Fruit fly (Drosophila melanogaster) whole organism, embryonic: Measurements from ENCODE around the gene Dnaaf4.

Experiments used
- Bgb ChIP-seq: fragments of 200-800 bp; sonication (Bioruptor generic); IDR thresholded peaks from 2 replicates; pipeline ENCODE4 v1.3.6; 2022; ENCODE audit warnings: missing biosample characterization, missing genetic modification characterization; ENCODE audit not compliant: partially characterized antibody
- CG10543 ChIP-seq: fragments of 200-800 bp; sonication (Bioruptor generic); optimal IDR thresholded peaks from 3 replicates; lab custom pipeline; 2017; ENCODE audit warnings: missing biosample characterization, mild to moderate bottlenecking, missing genetic modification characterization, moderate library complexity
- CG10654 ChIP-seq: fragments of 200-800 bp; sonication (Bioruptor generic); optimal IDR thresholded peaks from 2 replicates; lab custom pipeline; 2016; ENCODE audit warnings: missing biosample characterization, missing genetic modification characterization
- CG12659 ChIP-seq: fragments of 200-800 bp; sonication (Bioruptor generic); optimal IDR thresholded peaks from 3 replicates; lab custom pipeline; 2017; ENCODE audit warnings: mild to moderate bottlenecking, missing biosample characterization, missing genetic modification reagents, missing genetic modification characterization
- CG15601 ChIP-seq: fragments of 200-800 bp; sonication (Bioruptor generic); optimal IDR thresholded peaks from 3 replicates; lab custom pipeline; 2019; ENCODE audit warnings: missing biosample characterization, mild to moderate bottlenecking, missing genetic modification characterization, moderate library complexity
- CG17186 ChIP-seq: fragments of 200-800 bp; sonication (Bioruptor generic); optimal IDR thresholded peaks from 3 replicates; lab custom pipeline; 2017; ENCODE audit warnings: missing biosample characterization, missing genetic modification reagents, missing genetic modification characterization
- CG18476 ChIP-seq: fragments of 200-800 bp; sonication (Bioruptor generic); optimal IDR thresholded peaks from 2 replicates; lab custom pipeline; 2016; ENCODE audit warnings: missing biosample characterization, mild to moderate bottlenecking, missing genetic modification characterization
- CG2712 ChIP-seq: fragments of 200-800 bp; optimal IDR thresholded peaks from 3 replicates; lab custom pipeline; 2019; ENCODE audit warnings: missing biosample characterization, mild to moderate bottlenecking, missing genetic modification characterization, moderate library complexity
- CG33557 ChIP-seq: fragments of 200-800 bp; sonication (Bioruptor generic); optimal IDR thresholded peaks from 2 replicates; lab custom pipeline; 2019; ENCODE audit warnings: missing biosample characterization, mild to moderate bottlenecking, missing genetic modification characterization, moderate library complexity
- CG34376 ChIP-seq: fragments of 200-800 bp; sonication (Bioruptor generic); optimal IDR thresholded peaks from 2 replicates; lab custom pipeline; 2018; ENCODE audit warnings: missing biosample characterization, mild to moderate bottlenecking, missing genetic modification characterization
- CG3726 ChIP-seq: fragments of 200-800 bp; sonication (Bioruptor generic); IDR thresholded peaks from 3 replicates; pipeline ENCODE4, ENCODE4 v1.3.6; 2022; ENCODE audit warnings: missing biosample characterization, missing genetic modification characterization
- CG4707 ChIP-seq: fragments of 200-800 bp; sonication (Bioruptor generic); optimal IDR thresholded peaks from 2 replicates; lab custom pipeline; 2018; ENCODE audit warnings: missing biosample characterization, mild to moderate bottlenecking, missing genetic modification characterization, moderate library complexity
- CG5180 ChIP-seq: fragments of 200-800 bp; sonication (Bioruptor generic); optimal IDR thresholded peaks from 3 replicates; lab custom pipeline; 2017; ENCODE audit warnings: missing biosample characterization, missing genetic modification characterization, mild to moderate bottlenecking, moderate library complexity, missing genetic modification reagents
- CG5953 ChIP-seq: fragments of 200-800 bp; sonication (Bioruptor generic); IDR thresholded peaks from 2 replicates; pipeline ENCODE4 v1.3.6; 2022; ENCODE audit warnings: missing biosample characterization, missing genetic modification characterization
- CG6254 ChIP-seq: fragments of 200-800 bp; sonication (Bioruptor generic); optimal IDR thresholded peaks from 3 replicates; lab custom pipeline; 2017; ENCODE audit warnings: mild to moderate bottlenecking, missing biosample characterization, missing genetic modification reagents, missing genetic modification characterization
- CG7963 ChIP-seq: fragments of 200-800 bp; sonication (Bioruptor generic); IDR thresholded peaks from 3 replicates; pipeline ENCODE4 v1.3.6; 2022; ENCODE audit warnings: missing biosample characterization, missing genetic modification characterization; ENCODE audit not compliant: partially characterized antibody
- Doc2 ChIP-seq: fragments of 200-800 bp; sonication (Bioruptor generic); IDR thresholded peaks from 2 replicates; pipeline ENCODE4 v1.3.6; 2022; ENCODE audit warnings: missing biosample characterization, missing genetic modification characterization
- Dp ChIP-seq: fragments of 200-800 bp; sonication (Bioruptor generic); optimal IDR thresholded peaks from 2 replicates; lab custom pipeline; 2018; ENCODE audit warnings: missing biosample characterization, mild to moderate bottlenecking, missing genetic modification characterization, moderate library complexity
- Drgx ChIP-seq: fragments of 200-800 bp; sonication (Bioruptor generic); IDR thresholded peaks from 2 replicates; pipeline ENCODE4 v1.3.6; 2022; ENCODE audit warnings: missing biosample characterization, missing genetic modification characterization
- Ets97D ChIP-seq: fragments of 200-800 bp; sonication (Bioruptor generic); optimal IDR thresholded peaks from 3 replicates; lab custom pipeline; 2016; ENCODE audit warnings: missing biosample characterization, missing genetic modification characterization
- HmgD ChIP-seq: fragments of 200-800 bp; sonication (Bioruptor generic); optimal IDR thresholded peaks from 3 replicates; lab custom pipeline; 2016; ENCODE audit warnings: missing biosample characterization, missing genetic modification characterization
- Hsf ChIP-seq: fragments of 200-800 bp; sonication (Bioruptor generic); optimal IDR thresholded peaks from 3 replicates; lab custom pipeline; 2016; ENCODE audit warnings: missing biosample characterization, missing genetic modification characterization
- MBD-R2 ChIP-seq: fragments of 200-800 bp; sonication (Bioruptor generic); IDR thresholded peaks from 2 replicates; pipeline ENCODE4 v1.3.6; 2022; ENCODE audit warnings: missing biosample characterization, missing genetic modification characterization
- Rfx ChIP-seq: fragments of 200-800 bp; sonication (Bioruptor generic); IDR thresholded peaks from 2 replicates; pipeline ENCODE4 v1.3.6; 2022; ENCODE audit warnings: missing biosample characterization, missing genetic modification characterization
- Scr ChIP-seq: fragments of 200-800 bp; sonication (Bioruptor generic); IDR thresholded peaks from 2 replicates; pipeline ENCODE4 v1.3.6; 2022; ENCODE audit warnings: missing biosample characterization, missing genetic modification characterization; ENCODE audit not compliant: partially characterized antibody
- Side ChIP-seq: fragments of 200-800 bp; sonication (Bioruptor generic); optimal IDR thresholded peaks from 2 replicates; lab custom pipeline; 2016; ENCODE audit warnings: missing biosample characterization, missing genetic modification characterization
- Sry-β ChIP-seq: fragments of 200-800 bp; sonication (Bioruptor generic); optimal IDR thresholded peaks from 2 replicates; lab custom pipeline; 2018; ENCODE audit warnings: missing biosample characterization, mild to moderate bottlenecking, missing genetic modification characterization, moderate library complexity
- al ChIP-seq: fragments of 200-800 bp; sonication (Bioruptor generic); IDR thresholded peaks from 2 replicates; pipeline ENCODE4 v1.3.6; 2022; ENCODE audit warnings: missing biosample characterization, missing genetic modification characterization
- amos ChIP-seq: fragments of 200-800 bp; sonication (Bioruptor generic); IDR thresholded peaks from 2 replicates; pipeline ENCODE4 v1.3.6; 2022; ENCODE audit warnings: missing biosample characterization, missing genetic modification characterization; ENCODE audit not compliant: partially characterized antibody
- croc ChIP-seq: fragments of 200-800 bp; sonication (Bioruptor generic); conservative IDR thresholded peaks from 3 replicates; pipeline ENCODE4 v1.3.6; 2022; ENCODE audit warnings: missing biosample characterization, missing genetic modification characterization
- dati ChIP-seq: fragments of 200-800 bp; sonication (Bioruptor generic); IDR thresholded peaks from 2 replicates; pipeline ENCODE4 v1.3.6; 2022; ENCODE audit warnings: missing biosample characterization, missing genetic modification characterization
- disco-r ChIP-seq: fragments of 200-800 bp; sonication (Bioruptor generic); optimal IDR thresholded peaks from 2 replicates; lab custom pipeline; 2016; ENCODE audit warnings: missing biosample characterization, missing genetic modification characterization
- dmrt11E ChIP-seq: fragments of 200-800 bp; sonication (Bioruptor generic); optimal IDR thresholded peaks from 3 replicates; lab custom pipeline; 2018; ENCODE audit warnings: missing biosample characterization, mild to moderate bottlenecking, missing genetic modification characterization, moderate library complexity
- fd102C ChIP-seq: fragments of 200-800 bp; sonication (Bioruptor generic); optimal IDR thresholded peaks from 2 replicates; lab custom pipeline; 2018; ENCODE audit warnings: missing biosample characterization, mild to moderate bottlenecking, missing genetic modification characterization, moderate library complexity
- ftz-f1 ChIP-seq: fragments of 200-800 bp; sonication (Bioruptor generic); optimal IDR thresholded peaks from 2 replicates; lab custom pipeline; 2016; ENCODE audit warnings: missing biosample characterization, missing genetic modification characterization
- gem ChIP-seq: fragments of 200-800 bp; sonication (Bioruptor generic); optimal IDR thresholded peaks from 2 replicates; lab custom pipeline; 2019; ENCODE audit warnings: missing biosample characterization, mild to moderate bottlenecking, missing genetic modification characterization, moderate library complexity
- gt ChIP-seq: fragments of 200-800 bp; sonication (Bioruptor generic); IDR thresholded peaks from 2 replicates; pipeline ENCODE4 v1.3.6; 2022; ENCODE audit warnings: missing biosample characterization, missing genetic modification characterization
- hbn ChIP-seq: fragments of 200-800 bp; sonication (Bioruptor generic); IDR thresholded peaks from 2 replicates; pipeline ENCODE4 v1.3.6; 2022; ENCODE audit warnings: missing biosample characterization, missing genetic modification characterization; ENCODE audit not compliant: partially characterized antibody
- inv ChIP-seq: fragments of 200-800 bp; sonication (Bioruptor generic); IDR thresholded peaks from 2 replicates; pipeline ENCODE4 v1.3.6; 2022; ENCODE audit warnings: missing biosample characterization, missing genetic modification characterization; ENCODE audit not compliant: partially characterized antibody
- jumu ChIP-seq: fragments of 200-800 bp; sonication (Bioruptor generic); optimal IDR thresholded peaks from 3 replicates; lab custom pipeline; 2016; ENCODE audit warnings: missing biosample characterization, missing genetic modification characterization
- kni ChIP-seq: fragments of 200-800 bp; sonication (Bioruptor generic); optimal IDR thresholded peaks from 3 replicates; lab custom pipeline; 2017; ENCODE audit warnings: mild to moderate bottlenecking, missing biosample characterization, missing genetic modification reagents, missing genetic modification characterization
- lola ChIP-seq, 3 experiments: fragments of >200 bp in 2 of 3; fragments of 200-800 bp in 1 of 3; sonication (Bioruptor generic) in 1 of 3; optimal IDR thresholded peaks; 2 replicates each; lab custom pipeline; 2017 to 2019; ENCODE audit warnings: missing biosample characterization in 3 of 3, missing genetic modification characterization in 3 of 3, mild to moderate bottlenecking in 1 of 3, moderate library complexity in 1 of 3
- mirr ChIP-seq: fragments of 200-800 bp; sonication (Bioruptor generic); optimal IDR thresholded peaks from 3 replicates; lab custom pipeline; 2018; ENCODE audit warnings: missing biosample characterization, mild to moderate bottlenecking, missing genetic modification characterization
- nerfin-1 ChIP-seq: fragments of 200-800 bp; sonication (Bioruptor generic); optimal IDR thresholded peaks from 3 replicates; lab custom pipeline; 2019; ENCODE audit warnings: missing biosample characterization, mild to moderate bottlenecking, missing genetic modification characterization, moderate library complexity
- nom ChIP-seq: fragments of 200-800 bp; sonication (Bioruptor generic); optimal IDR thresholded peaks from 2 replicates; lab custom pipeline; 2017; ENCODE audit warnings: missing biosample characterization, missing genetic modification characterization, mild to moderate bottlenecking, moderate library complexity, missing genetic modification reagents
- scrt ChIP-seq: fragments of 200-800 bp; sonication (Bioruptor generic); optimal IDR thresholded peaks from 2 replicates; lab custom pipeline; 2018; ENCODE audit warnings: missing biosample characterization, mild to moderate bottlenecking, missing genetic modification characterization, moderate library complexity
- shn ChIP-seq: fragments of 200-800 bp; sonication (Bioruptor generic); optimal IDR thresholded peaks from 3 replicates; lab custom pipeline; 2016; ENCODE audit warnings: missing biosample characterization, missing genetic modification characterization
- tgo ChIP-seq: fragments of 200-800 bp; sonication (Bioruptor generic); IDR thresholded peaks from 3 replicates; pipeline ENCODE4 v1.3.6; 2022; ENCODE audit warnings: missing biosample characterization, missing genetic modification characterization
- tll ChIP-seq, 2 experiments: fragments of 200-800 bp in 1 of 2; fragments of >200 bp in 1 of 2; sonication (Bioruptor generic) in 1 of 2; optimal IDR thresholded peaks; 2 replicates each; lab custom pipeline; 2017 to 2019; ENCODE audit warnings: missing biosample characterization in 2 of 2, missing genetic modification characterization in 2 of 2, mild to moderate bottlenecking in 1 of 2, moderate library complexity in 1 of 2

Gene Dnaaf4

DNA sequence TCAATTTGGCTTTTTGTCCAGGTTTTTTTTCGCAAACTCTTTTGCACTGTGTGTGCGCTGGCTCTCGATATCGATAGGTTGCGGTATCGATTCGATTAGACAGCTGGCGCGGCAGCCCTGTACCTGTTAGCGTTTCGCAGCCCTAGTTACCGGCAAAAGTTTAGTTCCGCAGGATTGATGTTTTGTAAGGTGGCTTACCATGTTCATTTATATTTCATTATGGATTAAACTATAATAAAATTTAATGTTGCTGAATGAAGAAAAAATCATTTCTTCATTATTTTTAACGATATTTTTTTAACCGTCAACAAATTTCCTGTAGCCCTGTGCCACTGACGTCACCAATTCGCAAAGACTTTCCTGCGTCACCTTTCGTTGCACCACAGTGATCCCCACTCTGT, 15.0 kb downstream of the Dnaaf4 start, which contains the start of gene Reps (continued):
- peak; percentile 98 for TF ChIP-seq CG18476 (GFP tag; lab: Kevin White, UChicago)
- TF ChIP-seq dati = peak; percentile 97
- peak; percentile 75 to 82 for TF ChIP-seq tll (GFP tag; optimal IDR thresholded peaks at IDR 0.05; lab: Kevin White, UChicago)
- peak; percentile 56; the same call in 1 of the 2 replicates for TF ChIP-seq hbn
- TF ChIP-seq jumu (GFP tag; lab: Kevin White, UChicago) = peak; percentile 98
- peak; percentile 97 for TF ChIP-seq nerfin-1
- TF ChIP-seq scrt (GFP tag; lab: Kevin White, UChicago) = peak; percentile 95
- TF ChIP-seq Scr (GFP tag; lab: Robert Waterston, UW) = peak; percentile 71
- TF ChIP-seq dmrt11E (tag; lab: Kevin White, UChicago) = peak; percentile 99
- TF ChIP-seq shn = peak; percentile 96
- peak; percentile 98 for TF ChIP-seq CG34376
- TF ChIP-seq Ets97D = peak; percentile 95
- TF ChIP-seq HmgD = peak; percentile 96
- peak; percentile 99 for TF ChIP-seq CG10654
- peak; percentile 73 for TF ChIP-seq Sry-β (GFP tag; lab: Kevin White, UChicago)
- TF ChIP-seq disco-r (GFP tag; lab: Kevin White, UChicago) = peak; percentile 92
- peak; percentile 95 for TF ChIP-seq nom (GFP tag; lab: Kevin White, UChicago)
- TF ChIP-seq Bgb (GFP tag; lab: Robert Waterston, UW) = peak; percentile 56
- peak; percentile 98 for TF ChIP-seq CG3726
- peak; percentile 99 for TF ChIP-seq MBD-R2 (GFP tag; lab: Robert Waterston, UW)
- peak; percentile 99 for TF ChIP-seq CG2712 (tag; lab: Kevin White, UChicago)
- TF ChIP-seq kni = no peak
- peak; percentile 96 for TF ChIP-seq Doc2
- peak; percentile 98 for TF ChIP-seq CG33557 (GFP tag; lab: Kevin White, UChicago)
- TF ChIP-seq croc (GFP tag; lab: Robert Waterston, UW) = peak; percentile 99
- peak; percentile 99 for TF ChIP-seq Hsf
- TF ChIP-seq fd102C = peak; percentile 93
- TF ChIP-seq CG7963 (GFP tag; lab: Robert Waterston, UW) = peak; percentile 60; the same call in 2 of the 3 replicates
- peak; percentile 52; the same call in 1 of the 2 replicates for TF ChIP-seq inv (GFP tag; lab: Robert Waterston, UW)
- TF ChIP-seq CG17186 (GFP tag; lab: Kevin White, UChicago) = peak; percentile 97
- peak; percentile 98 for TF ChIP-seq gt
- TF ChIP-seq CG15601 = peak; percentile 97
- peak; percentile 84 for TF ChIP-seq ftz-f1
- TF ChIP-seq CG6254 (GFP tag; lab: Kevin White, UChicago) = peak; percentile 96
- peak; percentile 98 for TF ChIP-seq al
- peak; percentile 99 for TF ChIP-seq tgo (GFP tag; lab: Robert Waterston, UW)
- TF ChIP-seq Dp = peak; percentile 55
- peak; percentile 99 for TF ChIP-seq gem
- peak; percentile 90 for TF ChIP-seq CG4707
- peak; percentile 98 for TF ChIP-seq Drgx (GFP tag; lab: Robert Waterston, UW)
- peak; percentile 99 for TF ChIP-seq Rfx
- TF ChIP-seq CG5953 = peak; percentile 97
- TF ChIP-seq CG12659 (GFP tag; lab: Kevin White, UChicago) = peak; percentile 99
- TF ChIP-seq Side = peak; percentile 96
- peak; percentile 96 for TF ChIP-seq CG10543 (GFP tag; lab: Kevin White, UChicago)
- TF ChIP-seq CG5180 (GFP tag; lab: Kevin White, UChicago) = peak; percentile 89
- TF ChIP-seq amos (GFP tag; lab: Robert Waterston, UW) = peak; percentile 66
- peak; percentile 94 for TF ChIP-seq mirr (GFP tag; lab: Kevin White, UChicago)
- peak in 1 of 3 experiments; percentile 99 for TF ChIP-seq lola (GFP tag; optimal IDR thresholded peaks at IDR 0.05; lab: Kevin White, UChicago)
